Worm (Caenorhabditis elegans) whole organism, L4 larva: ENCODE data around the gene srg-41.

Experiments used
- F44E2.7 ChIP-seq: fragments of 200-800 bp; sonication (Bioruptor generic); IDR thresholded peaks from 2 replicates; pipeline ENCODE4 v2.1.2; 2022; ENCODE audit warnings: missing genetic modification characterization, missing compliant biosample characterization
- T26A8.4 ChIP-seq: fragments of 200-800 bp; sonication (Bioruptor generic); IDR thresholded peaks from 2 replicates; pipeline ENCODE4 v1.3.6; 2022; ENCODE audit warnings: missing genetic modification characterization, missing compliant biosample characterization
- ZK546.5 ChIP-seq, 2 experiments: sonication (generic microtip); optimal IDR thresholded peaks; 2 replicates each; lab custom pipeline; 2017; ENCODE audit warnings: missing biosample characterization in 2 of 2, missing genetic modification characterization in 2 of 2
- arid-1 ChIP-seq: fragments of 200-800 bp; sonication (Bioruptor generic); conservative IDR thresholded peaks from 2 replicates; pipeline ENCODE4 v1.3.6; 2022; ENCODE audit warnings: missing genetic modification reagents, missing genetic modification characterization, missing compliant biosample characterization
- fos-1 ChIP-seq: fragments of 150-350 bp; optimal IDR thresholded peaks from 2 replicates; lab custom pipeline; 2014; ENCODE audit warnings: missing biosample characterization, missing genetic modification characterization
- jun-1 ChIP-seq: fragments of 150-350 bp; optimal IDR thresholded peaks from 2 replicates; lab custom pipeline; 2014; ENCODE audit warnings: missing biosample characterization, missing genetic modification reagents, missing genetic modification characterization
- lin-29 ChIP-seq: fragments of 200-800 bp; sonication (Bioruptor generic); IDR thresholded peaks from 2 replicates; pipeline ENCODE4 v1.3.6; 2022; ENCODE audit warnings: missing genetic modification reagents, missing genetic modification characterization, missing compliant biosample characterization
- madf-9 ChIP-seq: fragments of 200-800 bp; sonication (Bioruptor generic); conservative IDR thresholded peaks from 2 replicates; pipeline ENCODE4 v1.3.6; 2022; ENCODE audit warnings: missing genetic modification reagents, missing genetic modification characterization, missing compliant biosample characterization
- nhr-25 ChIP-seq: sonication (generic microtip); optimal IDR thresholded peaks from 2 replicates; lab custom pipeline; 2017; ENCODE audit warnings: missing genetic modification characterization, mild to moderate bottlenecking, missing compliant biosample characterization, antibody characterized with exemption, moderate library complexity, borderline replicate concordance; ENCODE audit not compliant: insufficient read depth
- pha-4 ChIP-seq, 2 experiments: fragments of 150-350 bp in 1 of 2; fragments of 200-800 bp in 1 of 2; sonication (Bioruptor generic) in 1 of 2; IDR thresholded peaks in 1 of 2; optimal IDR thresholded peaks in 1 of 2; 2 replicates each; pipeline versions ENCODE4 v1.3.6 to Lab custom; 2014 to 2022; ENCODE audit warnings: missing genetic modification characterization in 2 of 2, missing genetic modification reagents in 2 of 2, missing biosample characterization in 1 of 2, missing compliant biosample characterization in 1 of 2
- skn-1 ChIP-seq: fragments of 150-350 bp; optimal IDR thresholded peaks from 2 replicates; lab custom pipeline; 2014; ENCODE audit warnings: missing biosample characterization, missing genetic modification characterization
- unc-130 ChIP-seq: sonication (generic microtip); optimal IDR thresholded peaks from 2 replicates; lab custom pipeline; 2016; ENCODE audit warnings: missing genetic modification reagents, missing genetic modification characterization, missing compliant biosample characterization
- zag-1 ChIP-seq: fragments of 150-350 bp; optimal IDR thresholded peaks from 2 replicates; lab custom pipeline; 2014; ENCODE audit warnings: missing biosample characterization, missing genetic modification characterization
- zfp-3 ChIP-seq: fragments of 200-800 bp; sonication (Bioruptor generic); conservative IDR thresholded peaks from 2 replicates; pipeline ENCODE4 v1.3.6; 2022; ENCODE audit warnings: missing genetic modification reagents, missing genetic modification characterization, missing compliant biosample characterization

- TF ChIP-seq arid-1 (GFP tag; lab: Robert Waterston, UW) (no peak), jun-1 (tag; lab: Kevin White, UChicago) (no peak), nhr-25 (tag; lab: Kevin White, UChicago) (no peak), skn-1 (tag; lab: Kevin White, UChicago) (no peak), madf-9 (no peak), unc-130 (no peak), zag-1 (no peak), pha-4 (GFP tag; IDR thresholded peaks at IDR 0.05; lab: Robert Waterston, UW) (no peak), pha-4 (tag; optimal IDR thresholded peaks at IDR 0.05; lab: Kevin White, UChicago) (no peak), lin-29 (GFP tag; lab: Robert Waterston, UW) (no peak), ZK546.5 (tag; optimal IDR thresholded peaks at IDR 0.05; lab: Kevin White, UChicago) (no peak), fos-1 (tag; lab: Kevin White, UChicago) (no peak), F44E2.7 (GFP tag; lab: Robert Waterston, UW) (no peak), T26A8.4 (GFP tag; lab: Robert Waterston, UW) (no peak), zfp-3 (no peak)
These were observed 11.0 kb upstream of the srg-41 start for ce11 chrV:11172667-11173066.
